Fruit fly (Drosophila melanogaster) whole organism, embryonic: Measurements from ENCODE around the gene CG2691.
A peak's percentile ranks its signal among the peaks of the same experiment; 100 is the strongest.

Source experiments
- Blimp-1 ChIP-seq: fragments of 200-800 bp; sonication (Bioruptor generic); optimal IDR thresholded peaks from 3 replicates; lab custom pipeline; 2018; ENCODE audit warnings: missing biosample characterization, missing genetic modification characterization, mild to moderate bottlenecking, moderate library complexity, missing genetic modification reagents
- CG11247 ChIP-seq: fragments of 200-800 bp; sonication (Bioruptor generic); IDR thresholded peaks from 2 replicates; pipeline ENCODE4 v1.3.6; 2022; ENCODE audit warnings: missing biosample characterization, missing genetic modification characterization
- CG12236 ChIP-seq: fragments of 200-800 bp; sonication (Bioruptor generic); optimal IDR thresholded peaks from 2 replicates; lab custom pipeline; 2016; ENCODE audit warnings: missing biosample characterization, missing genetic modification characterization
- CG13296 ChIP-seq: fragments of 200-800 bp; sonication (Bioruptor generic); optimal IDR thresholded peaks from 3 replicates; lab custom pipeline; 2018; ENCODE audit warnings: missing biosample characterization, mild to moderate bottlenecking, missing genetic modification characterization
- CG17829 ChIP-seq: fragments of 200-800 bp; optimal IDR thresholded peaks from 2 replicates; lab custom pipeline; 2019; ENCODE audit warnings: missing biosample characterization, mild to moderate bottlenecking, missing genetic modification characterization, moderate library complexity
- CG18599 ChIP-seq: fragments of 200-800 bp; sonication (Bioruptor generic); optimal IDR thresholded peaks from 3 replicates; lab custom pipeline; 2017; ENCODE audit warnings: missing biosample characterization, missing genetic modification characterization, mild to moderate bottlenecking, moderate library complexity, missing genetic modification reagents
- CG30020 ChIP-seq: fragments of 200-800 bp; optimal IDR thresholded peaks from 2 replicates; lab custom pipeline; 2019; ENCODE audit warnings: missing biosample characterization, mild to moderate bottlenecking, missing genetic modification characterization, moderate library complexity
- CG31365 ChIP-seq: fragments of 200-800 bp; sonication (Bioruptor generic); optimal IDR thresholded peaks from 2 replicates; lab custom pipeline; 2018; ENCODE audit warnings: missing biosample characterization, mild to moderate bottlenecking, missing genetic modification characterization
- CG32772 ChIP-seq: fragments of 200-800 bp; sonication (Bioruptor generic); IDR thresholded peaks from 2 replicates; pipeline ENCODE4 v1.3.6; 2022; ENCODE audit warnings: missing biosample characterization, missing genetic modification characterization
- CG34422 ChIP-seq: fragments of 200-800 bp; sonication (Bioruptor generic); IDR thresholded peaks from 3 replicates; pipeline ENCODE4 v1.3.6; 2022; ENCODE audit warnings: missing biosample characterization, missing genetic modification characterization
- CG4820 ChIP-seq: fragments of 200-800 bp; sonication (Bioruptor generic); optimal IDR thresholded peaks from 3 replicates; lab custom pipeline; 2016; ENCODE audit warnings: missing biosample characterization, missing genetic modification characterization
- CG5953 ChIP-seq: fragments of 200-800 bp; sonication (Bioruptor generic); IDR thresholded peaks from 2 replicates; pipeline ENCODE4 v1.3.6; 2022; ENCODE audit warnings: missing biosample characterization, missing genetic modification characterization
- CG6254 ChIP-seq: fragments of 200-800 bp; sonication (Bioruptor generic); optimal IDR thresholded peaks from 3 replicates; lab custom pipeline; 2017; ENCODE audit warnings: mild to moderate bottlenecking, missing biosample characterization, missing genetic modification reagents, missing genetic modification characterization
- CG7271 ChIP-seq: fragments of 200-800 bp; sonication (Bioruptor generic); optimal IDR thresholded peaks from 2 replicates; lab custom pipeline; 2018; ENCODE audit warnings: missing biosample characterization, mild to moderate bottlenecking, missing genetic modification characterization, moderate library complexity
- CG7839 ChIP-seq: fragments of 200-800 bp; sonication (Bioruptor generic); optimal IDR thresholded peaks from 3 replicates; lab custom pipeline; 2018; ENCODE audit warnings: missing biosample characterization, mild to moderate bottlenecking, missing genetic modification characterization, moderate library complexity
- CG8478 ChIP-seq: fragments of >200 bp; optimal IDR thresholded peaks from 2 replicates; lab custom pipeline; 2018
- CHES-1-like ChIP-seq: fragments of 200-800 bp; sonication (Bioruptor generic); optimal IDR thresholded peaks from 2 replicates; lab custom pipeline; 2016; ENCODE audit warnings: missing biosample characterization, missing genetic modification characterization
- D19A ChIP-seq: fragments of 200-800 bp; optimal IDR thresholded peaks from 3 replicates; lab custom pipeline; 2019; ENCODE audit warnings: missing biosample characterization, mild to moderate bottlenecking, missing genetic modification characterization, moderate library complexity
- Elba2 ChIP-seq: fragments of 200-800 bp; sonication (Bioruptor generic); optimal IDR thresholded peaks from 3 replicates; lab custom pipeline; 2016; ENCODE audit warnings: missing biosample characterization, missing genetic modification characterization
- Fer1 ChIP-seq: fragments of 200-800 bp; sonication (Bioruptor generic); optimal IDR thresholded peaks from 2 replicates; lab custom pipeline; 2017; ENCODE audit warnings: missing biosample characterization, mild to moderate bottlenecking, missing genetic modification characterization
- Gsc ChIP-seq: fragments of 200-800 bp; sonication (Bioruptor generic); IDR thresholded peaks from 2 replicates; pipeline ENCODE4 v1.3.6; 2022; ENCODE audit warnings: missing biosample characterization, missing genetic modification characterization
- H15 ChIP-seq: fragments of 200-800 bp; sonication (Bioruptor generic); IDR thresholded peaks from 3 replicates; pipeline ENCODE4 v1.3.6; 2022; ENCODE audit warnings: missing biosample characterization, missing genetic modification characterization
- HLH3B ChIP-seq: fragments of 200-800 bp; sonication (Bioruptor generic); IDR thresholded peaks from 2 replicates; pipeline ENCODE4 v1.3.6; 2022; ENCODE audit warnings: missing biosample characterization, missing genetic modification characterization
- Hr39 ChIP-seq: fragments of >200 bp; optimal IDR thresholded peaks from 2 replicates; lab custom pipeline; 2017
- Mad ChIP-seq: fragments of 200-800 bp; sonication (Bioruptor generic); optimal IDR thresholded peaks from 2 replicates; lab custom pipeline; 2016; ENCODE audit warnings: missing biosample characterization, missing genetic modification characterization
- Max ChIP-seq: fragments of 200-800 bp; sonication (Bioruptor generic); optimal IDR thresholded peaks from 2 replicates; lab custom pipeline; 2016; ENCODE audit warnings: missing biosample characterization, mild to moderate bottlenecking, missing genetic modification characterization
- NfI ChIP-seq: fragments of 200-800 bp; sonication (Bioruptor generic); optimal IDR thresholded peaks from 3 replicates; lab custom pipeline; 2018; ENCODE audit warnings: missing biosample characterization, mild to moderate bottlenecking, missing genetic modification characterization, moderate library complexity
- Sry-δ ChIP-seq: fragments of 200-800 bp; sonication (Bioruptor generic); optimal IDR thresholded peaks from 2 replicates; lab custom pipeline; 2016; ENCODE audit warnings: missing biosample characterization, missing genetic modification characterization
- Vsx1 ChIP-seq: fragments of 200-800 bp; sonication (Bioruptor generic); optimal IDR thresholded peaks from 2 replicates; lab custom pipeline; 2017; ENCODE audit warnings: missing biosample characterization, mild to moderate bottlenecking, missing genetic modification characterization, missing genetic modification reagents
- Xbp1 ChIP-seq: fragments of 200-800 bp; sonication (Bioruptor generic); optimal IDR thresholded peaks from 3 replicates; lab custom pipeline; 2016; ENCODE audit warnings: missing biosample characterization, mild to moderate bottlenecking, missing genetic modification characterization
- cas ChIP-seq: fragments of 200-800 bp; sonication (Bioruptor generic); IDR thresholded peaks from 2 replicates; pipeline ENCODE4 v1.3.6; 2022; ENCODE audit warnings: missing biosample characterization, missing genetic modification characterization
- cg ChIP-seq: fragments of 200-800 bp; sonication (Bioruptor generic); optimal IDR thresholded peaks from 3 replicates; lab custom pipeline; 2019; ENCODE audit warnings: missing biosample characterization, mild to moderate bottlenecking, missing genetic modification characterization, moderate library complexity
- croc ChIP-seq: fragments of 200-800 bp; sonication (Bioruptor generic); conservative IDR thresholded peaks from 3 replicates; pipeline ENCODE4 v1.3.6; 2022; ENCODE audit warnings: missing biosample characterization, missing genetic modification characterization
- crp ChIP-seq, 2 experiments: fragments of 200-800 bp; sonication (Bioruptor generic); optimal IDR thresholded peaks; 2 replicates in 1 of 2; 3 replicates in 1 of 2; lab custom pipeline; 2017; ENCODE audit warnings: missing biosample characterization in 2 of 2, missing genetic modification characterization in 2 of 2, mild to moderate bottlenecking in 1 of 2, moderate library complexity in 1 of 2
- dysf ChIP-seq: fragments of 200-800 bp; sonication (Bioruptor generic); IDR thresholded peaks from 3 replicates; pipeline ENCODE4 v1.3.6; 2022; ENCODE audit warnings: missing biosample characterization, missing genetic modification characterization
- emc ChIP-seq: fragments of 200-800 bp; sonication (Bioruptor generic); optimal IDR thresholded peaks from 2 replicates; lab custom pipeline; 2016; ENCODE audit warnings: missing biosample characterization, missing genetic modification characterization
- fd96Cb ChIP-seq: fragments of 200-800 bp; sonication (Bioruptor generic); optimal IDR thresholded peaks from 2 replicates; lab custom pipeline; 2018; ENCODE audit warnings: missing biosample characterization, mild to moderate bottlenecking, missing genetic modification characterization, moderate library complexity
- gcm2 ChIP-seq: fragments of 200-800 bp; sonication (Bioruptor generic); optimal IDR thresholded peaks from 2 replicates; lab custom pipeline; 2016; ENCODE audit warnings: missing biosample characterization, missing genetic modification characterization
- h ChIP-seq: fragments of >200 bp; optimal IDR thresholded peaks from 2 replicates; lab custom pipeline; 2017
- hb ChIP-seq: fragments of 200-800 bp; sonication (Bioruptor generic); IDR thresholded peaks from 3 replicates; pipeline ENCODE4 v1.3.6; 2022; ENCODE audit warnings: missing biosample characterization, missing genetic modification characterization; ENCODE audit not compliant: partially characterized antibody
- jigr1 ChIP-seq: fragments of 200-800 bp; sonication (Bioruptor generic); IDR thresholded peaks from 3 replicates; pipeline ENCODE4 v1.3.6; 2022; ENCODE audit warnings: missing biosample characterization, missing genetic modification characterization
- lbe ChIP-seq: fragments of 200-800 bp; sonication (Bioruptor generic); optimal IDR thresholded peaks from 2 replicates; lab custom pipeline; 2016; ENCODE audit warnings: missing biosample characterization, mild to moderate bottlenecking, missing genetic modification characterization
- onecut ChIP-seq: fragments of 200-800 bp; sonication (Bioruptor generic); IDR thresholded peaks from 2 replicates; pipeline ENCODE4 v1.3.6; 2022; ENCODE audit warnings: missing biosample characterization, missing genetic modification characterization
- row ChIP-seq: fragments of 200-800 bp; sonication (Bioruptor generic); IDR thresholded peaks from 3 replicates; pipeline ENCODE4 v1.3.6; 2022; ENCODE audit warnings: missing biosample characterization, missing genetic modification characterization
- sim ChIP-seq: fragments of 200-800 bp; sonication (Bioruptor generic); IDR thresholded peaks from 2 replicates; pipeline ENCODE4 v1.3.6; 2022; ENCODE audit warnings: missing biosample characterization, missing genetic modification characterization
- sima ChIP-seq: fragments of 200-800 bp; sonication (Bioruptor generic); optimal IDR thresholded peaks from 2 replicates; lab custom pipeline; 2016; ENCODE audit warnings: missing biosample characterization, missing genetic modification characterization
- sug ChIP-seq: fragments of 200-800 bp; optimal IDR thresholded peaks from 2 replicates; lab custom pipeline; 2019; ENCODE audit warnings: missing biosample characterization, mild to moderate bottlenecking, missing genetic modification characterization, moderate library complexity
- tio ChIP-seq: fragments of 200-800 bp; sonication (Bioruptor generic); optimal IDR thresholded peaks from 2 replicates; lab custom pipeline; 2017; ENCODE audit warnings: missing biosample characterization, missing genetic modification characterization, inconsistent platforms
- tll ChIP-seq, 2 experiments: fragments of 200-800 bp in 1 of 2; fragments of >200 bp in 1 of 2; sonication (Bioruptor generic) in 1 of 2; optimal IDR thresholded peaks; 2 replicates each; lab custom pipeline; 2017 to 2019; ENCODE audit warnings: missing biosample characterization in 2 of 2, missing genetic modification characterization in 2 of 2, mild to moderate bottlenecking in 1 of 2, moderate library complexity in 1 of 2
- trem ChIP-seq: fragments of 200-800 bp; optimal IDR thresholded peaks from 3 replicates; lab custom pipeline; 2019; ENCODE audit warnings: missing biosample characterization, mild to moderate bottlenecking, missing genetic modification characterization, moderate library complexity
- wdn ChIP-seq: fragments of 200-800 bp; sonication (Bioruptor generic); IDR thresholded peaks from 2 replicates; pipeline ENCODE4 v1.3.6; 2022; ENCODE audit warnings: missing biosample characterization, missing genetic modification characterization
- zfh1 ChIP-seq: fragments of 200-800 bp; sonication (Bioruptor generic); IDR thresholded peaks from 3 replicates; pipeline ENCODE4 v1.3.6; 2022; ENCODE audit warnings: missing biosample characterization, missing genetic modification characterization
- zfh2 ChIP-seq: fragments of 200-800 bp; sonication (Bioruptor generic); optimal IDR thresholded peaks from 2 replicates; lab custom pipeline; 2016; ENCODE audit warnings: missing biosample characterization, missing genetic modification characterization

CG2691 gene

DNA sequence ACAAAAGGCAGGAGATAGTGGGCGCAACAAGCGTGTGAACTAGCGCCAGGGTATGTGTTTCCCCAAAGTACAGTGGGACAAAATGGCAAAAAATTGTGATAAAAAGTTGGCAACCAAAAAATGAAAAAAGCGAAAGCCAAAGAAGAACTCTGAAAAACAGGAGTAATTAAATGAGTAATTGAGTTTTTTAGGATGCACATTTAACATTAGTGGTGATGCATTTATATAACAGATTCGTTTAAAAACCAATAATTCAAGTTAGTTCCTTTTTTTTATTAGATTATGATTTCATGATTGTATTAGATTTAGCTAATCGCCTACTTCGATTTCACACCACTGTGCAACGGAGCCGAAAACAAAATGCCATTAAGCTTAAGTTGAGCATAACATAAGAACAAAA, 51.8 kb downstream of the CG2691 start (continued):
- TF ChIP-seq H15 (GFP tag; lab: Robert Waterston, UW) (no peak), cas (GFP tag; lab: Robert Waterston, UW) (no peak), sim (no peak), Blimp-1 (GFP tag; lab: Kevin White, UChicago) (peak; percentile 73), Max (GFP tag; lab: Kevin White, UChicago) (peak; percentile 35), sug (tag; lab: Kevin White, UChicago) (no peak), wdn (GFP tag; lab: Robert Waterston, UW) (no peak), CG7839 (tag; lab: Kevin White, UChicago) (peak; percentile 73), CG5953 (GFP tag; lab: Robert Waterston, UW) (no peak), Xbp1 (GFP tag; lab: Kevin White, UChicago) (peak; percentile 60), CG13296 (GFP tag; lab: Kevin White, UChicago) (peak; percentile 16), CG7271 (no peak), CG4820 (GFP tag; lab: Kevin White, UChicago) (peak; percentile 52), lbe (no peak), NfI (GFP tag; lab: Kevin White, UChicago) (peak; percentile 45), Mad (GFP tag; lab: Kevin White, UChicago) (no peak), CG6254 (GFP tag; lab: Kevin White, UChicago) (peak; percentile 39), trem (tag; lab: Kevin White, UChicago) (peak; percentile 23), cg (GFP tag; lab: Kevin White, UChicago) (no peak), CG17829 (tag; lab: Kevin White, UChicago) (peak; percentile 52), croc (GFP tag; lab: Robert Waterston, UW) (peak; percentile 20; the same call in 1 of the 3 replicates), emc (GFP tag; lab: Kevin White, UChicago) (no peak), CG32772 (GFP tag; lab: Robert Waterston, UW) (no peak), h (lab: Kevin White, UChicago) (no peak), tio (GFP tag; lab: Kevin White, UChicago) (peak; percentile 60), Gsc (GFP tag; lab: Robert Waterston, UW) (no peak), CG11247 (no peak), Elba2 (GFP tag; lab: Kevin White, UChicago) (no peak), onecut (peak; percentile 20; the same call in 1 of the 2 replicates), Fer1 (GFP tag; lab: Kevin White, UChicago) (peak; percentile 70), HLH3B (GFP tag; lab: Robert Waterston, UW) (0 out of 2 replicates have a peak, but pooled peaks have one; percentile 27), D19A (tag; lab: Kevin White, UChicago) (peak; percentile 56), CG18599 (peak; percentile 53), dysf (peak; percentile 59), CG8478 (lab: Kevin White, UChicago) (no peak), zfh2 (peak; percentile 14), crp (GFP tag; optimal IDR thresholded peaks at IDR 0.05; lab: Kevin White, UChicago) (no peak), Vsx1 (peak; percentile 45), fd96Cb (tag; lab: Kevin White, UChicago) (peak; percentile 77), CG34422 (GFP tag; lab: Robert Waterston, UW) (no peak), Sry-δ (GFP tag; lab: Kevin White, UChicago) (peak; percentile 6), Hr39 (lab: Kevin White, UChicago) (no peak), hb (GFP tag; lab: Robert Waterston, UW) (no peak), gcm2 (GFP tag; lab: Kevin White, UChicago) (no peak), jigr1 (GFP tag; lab: Robert Waterston, UW) (no peak), CG12236 (GFP tag; lab: Kevin White, UChicago) (no peak), CG31365 (tag; lab: Kevin White, UChicago) (no peak), CHES-1-like (GFP tag; lab: Kevin White, UChicago) (no peak), zfh1 (GFP tag; lab: Robert Waterston, UW) (peak; percentile 57; the same call in 2 of the 3 replicates), sima (GFP tag; lab: Kevin White, UChicago) (no peak), tll (GFP tag; optimal IDR thresholded peaks at IDR 0.05; lab: Kevin White, UChicago) (no peak), row (GFP tag; lab: Robert Waterston, UW) (peak; percentile 56), CG30020 (no peak)
